Fruit fly (Drosophila melanogaster) whole organism, embryonic: ENCODE measurements around the gene Nup98-96.

ENCODE experiments used
- Blimp-1 ChIP-seq: fragments of 200-800 bp; sonication (Bioruptor generic); optimal IDR thresholded peaks from 3 replicates; lab custom pipeline; 2018; ENCODE audit warnings: missing biosample characterization, missing genetic modification characterization, mild to moderate bottlenecking, moderate library complexity, missing genetic modification reagents
- CG11247 ChIP-seq: fragments of 200-800 bp; sonication (Bioruptor generic); IDR thresholded peaks from 2 replicates; pipeline ENCODE4 v1.3.6; 2022; ENCODE audit warnings: missing biosample characterization, missing genetic modification characterization
- CG13775 ChIP-seq: fragments of 200-800 bp; sonication (Bioruptor generic); optimal IDR thresholded peaks from 3 replicates; lab custom pipeline; 2017; ENCODE audit warnings: missing biosample characterization, mild to moderate bottlenecking, missing genetic modification characterization
- CG18011 ChIP-seq: fragments of 200-800 bp; sonication (Bioruptor generic); optimal IDR thresholded peaks from 2 replicates; lab custom pipeline; 2017; ENCODE audit warnings: missing biosample characterization, missing genetic modification characterization, mild to moderate bottlenecking, moderate library complexity, missing genotype
- CG3065 ChIP-seq: fragments of 200-800 bp; sonication (Bioruptor generic); optimal IDR thresholded peaks from 2 replicates; lab custom pipeline; 2016; ENCODE audit warnings: missing biosample characterization, missing genetic modification characterization
- CG3838 ChIP-seq: fragments of 200-800 bp; sonication (Bioruptor generic); optimal IDR thresholded peaks from 3 replicates; lab custom pipeline; 2016; ENCODE audit warnings: missing biosample characterization, missing genetic modification characterization
- CG42726 ChIP-seq: fragments of 200-800 bp; sonication (Bioruptor generic); IDR thresholded peaks from 2 replicates; pipeline ENCODE4 v1.3.6; 2022; ENCODE audit warnings: missing biosample characterization, missing genetic modification characterization; ENCODE audit not compliant: partially characterized antibody
- CG4854 ChIP-seq: fragments of 200-800 bp; sonication (Bioruptor generic); optimal IDR thresholded peaks from 2 replicates; lab custom pipeline; 2016; ENCODE audit warnings: missing biosample characterization, missing genetic modification characterization, inconsistent platforms
- CG6175 ChIP-seq: fragments of 200-800 bp; sonication (Bioruptor generic); IDR thresholded peaks from 3 replicates; pipeline ENCODE4 v1.3.6; 2022; ENCODE audit warnings: missing biosample characterization, missing genetic modification characterization
- CG6254 ChIP-seq: fragments of 200-800 bp; sonication (Bioruptor generic); optimal IDR thresholded peaks from 3 replicates; lab custom pipeline; 2017; ENCODE audit warnings: mild to moderate bottlenecking, missing biosample characterization, missing genetic modification reagents, missing genetic modification characterization
- CG6272 ChIP-seq: fragments of 200-800 bp; sonication (Bioruptor generic); IDR thresholded peaks from 2 replicates; pipeline ENCODE4 v1.3.6; 2022; ENCODE audit warnings: missing biosample characterization, missing genetic modification characterization
- CG9437 ChIP-seq: fragments of 200-800 bp; sonication (Bioruptor generic); optimal IDR thresholded peaks from 2 replicates; lab custom pipeline; 2018; ENCODE audit warnings: missing biosample characterization, mild to moderate bottlenecking, missing genetic modification characterization
- CHES-1-like ChIP-seq: fragments of 200-800 bp; sonication (Bioruptor generic); optimal IDR thresholded peaks from 2 replicates; lab custom pipeline; 2016; ENCODE audit warnings: missing biosample characterization, missing genetic modification characterization
- D19B ChIP-seq: fragments of 200-800 bp; sonication (Bioruptor generic); optimal IDR thresholded peaks from 2 replicates; lab custom pipeline; 2017; ENCODE audit warnings: missing biosample characterization, mild to moderate bottlenecking, missing genetic modification characterization
- Deaf1 ChIP-seq: fragments of 200-800 bp; optimal IDR thresholded peaks from 3 replicates; lab custom pipeline; 2019; ENCODE audit warnings: missing biosample characterization, mild to moderate bottlenecking, missing genetic modification characterization, moderate library complexity
- Dll ChIP-seq: fragments of 200-800 bp; sonication (Bioruptor generic); IDR thresholded peaks from 4 replicates; pipeline ENCODE4 v1.3.6; 2022; ENCODE audit warnings: missing biosample characterization, missing genetic modification characterization; ENCODE audit not compliant: partially characterized antibody
- Eip74EF ChIP-seq, 2 experiments: fragments of 200-800 bp in 1 of 2; fragments of >200 bp in 1 of 2; sonication (Bioruptor generic) in 1 of 2; optimal IDR thresholded peaks; 2 replicates each; lab custom pipeline; 2017 to 2019; ENCODE audit warnings: missing biosample characterization in 2 of 2, missing genetic modification characterization in 2 of 2, mild to moderate bottlenecking in 1 of 2, moderate library complexity in 1 of 2
- HLH4C ChIP-seq: fragments of 200-800 bp; sonication (Bioruptor generic); IDR thresholded peaks from 3 replicates; pipeline ENCODE4 v1.3.6; 2022; ENCODE audit warnings: missing biosample characterization, missing genetic modification characterization; ENCODE audit not compliant: partially characterized antibody
- Hr3 ChIP-seq: fragments of 200-800 bp; sonication (Bioruptor generic); optimal IDR thresholded peaks from 3 replicates; lab custom pipeline; 2016; ENCODE audit warnings: missing biosample characterization, missing genetic modification characterization
- Hsf ChIP-seq: fragments of 200-800 bp; sonication (Bioruptor generic); optimal IDR thresholded peaks from 3 replicates; lab custom pipeline; 2016; ENCODE audit warnings: missing biosample characterization, missing genetic modification characterization
- Lim3 ChIP-seq: fragments of 200-800 bp; sonication (Bioruptor generic); IDR thresholded peaks from 2 replicates; pipeline ENCODE4 v1.3.6; 2022; ENCODE audit warnings: missing biosample characterization, missing genetic modification characterization
- Lpt ChIP-seq: fragments of >200 bp; optimal IDR thresholded peaks from 2 replicates; lab custom pipeline; 2018; ENCODE audit warnings: missing biosample characterization, missing genetic modification characterization
- MBD-R2 ChIP-seq: fragments of 200-800 bp; sonication (Bioruptor generic); IDR thresholded peaks from 2 replicates; pipeline ENCODE4 v1.3.6; 2022; ENCODE audit warnings: missing biosample characterization, missing genetic modification characterization
- Max ChIP-seq: fragments of 200-800 bp; sonication (Bioruptor generic); optimal IDR thresholded peaks from 2 replicates; lab custom pipeline; 2016; ENCODE audit warnings: missing biosample characterization, mild to moderate bottlenecking, missing genetic modification characterization
- Myb ChIP-seq: fragments of 200-800 bp; sonication (Bioruptor generic); optimal IDR thresholded peaks from 2 replicates; lab custom pipeline; 2016; ENCODE audit warnings: missing biosample characterization, missing genetic modification characterization
- Ravus ChIP-seq: fragments of 200-800 bp; sonication (Bioruptor generic); IDR thresholded peaks from 2 replicates; pipeline ENCODE4 v1.3.6; 2022; ENCODE audit warnings: missing biosample characterization, missing genetic modification characterization
- Rfx ChIP-seq: fragments of 200-800 bp; sonication (Bioruptor generic); IDR thresholded peaks from 2 replicates; pipeline ENCODE4 v1.3.6; 2022; ENCODE audit warnings: missing biosample characterization, missing genetic modification characterization
- Sox100B ChIP-seq: fragments of 200-800 bp; sonication (Bioruptor generic); optimal IDR thresholded peaks from 3 replicates; lab custom pipeline; 2018; ENCODE audit warnings: missing biosample characterization, mild to moderate bottlenecking, missing genetic modification characterization
- Spps ChIP-seq: fragments of 200-800 bp; sonication (Bioruptor generic); optimal IDR thresholded peaks from 2 replicates; lab custom pipeline; 2018; ENCODE audit warnings: missing biosample characterization, mild to moderate bottlenecking, missing genetic modification characterization
- ato ChIP-seq: fragments of 200-800 bp; sonication (Bioruptor generic); IDR thresholded peaks from 2 replicates; pipeline ENCODE4 v1.3.6; 2022; ENCODE audit warnings: missing biosample characterization, missing genetic modification characterization; ENCODE audit not compliant: partially characterized antibody
- bowl ChIP-seq: fragments of 200-800 bp; sonication (Bioruptor generic); IDR thresholded peaks from 2 replicates; pipeline ENCODE4 v1.3.6; 2022; ENCODE audit warnings: missing biosample characterization, missing genetic modification characterization
- chinmo ChIP-seq: fragments of 200-800 bp; sonication (Bioruptor generic); IDR thresholded peaks from 4 replicates; pipeline ENCODE4 v1.3.6; 2022; ENCODE audit warnings: missing biosample characterization, missing genetic modification characterization; ENCODE audit not compliant: partially characterized antibody
- corto ChIP-seq: fragments of 200-800 bp; sonication (Bioruptor generic); optimal IDR thresholded peaks from 2 replicates; lab custom pipeline; 2016; ENCODE audit warnings: missing biosample characterization, mild to moderate bottlenecking, missing genetic modification characterization, moderate library complexity
- dati ChIP-seq: fragments of 200-800 bp; sonication (Bioruptor generic); IDR thresholded peaks from 2 replicates; pipeline ENCODE4 v1.3.6; 2022; ENCODE audit warnings: missing biosample characterization, missing genetic modification characterization
- esg ChIP-seq: fragments of 200-800 bp; sonication (Bioruptor generic); conservative IDR thresholded peaks from 2 replicates; pipeline ENCODE4 v1.3.6; 2022; ENCODE audit warnings: missing biosample characterization, missing genetic modification characterization
- hth ChIP-seq: fragments of >200 bp; optimal IDR thresholded peaks from 2 replicates; lab custom pipeline; 2017; ENCODE audit warnings: inconsistent platforms
- lilli ChIP-seq: fragments of 200-800 bp; sonication (Bioruptor generic); optimal IDR thresholded peaks from 3 replicates; lab custom pipeline; 2016; ENCODE audit warnings: missing biosample characterization, missing genetic modification characterization
- pan ChIP-seq, 4 experiments: fragments of >200 bp in 3 of 4; fragments of 200-800 bp in 1 of 4; sonication (Bioruptor generic) in 1 of 4; optimal IDR thresholded peaks in 3 of 4; IDR thresholded peaks in 1 of 4; 2 replicates each; pipeline versions ENCODE4 v1.3.6 to Lab custom; 2017 to 2022; ENCODE audit warnings: missing biosample characterization in 2 of 4, missing genetic modification characterization in 2 of 4, mixed read lengths in 1 of 4
- row ChIP-seq: fragments of 200-800 bp; sonication (Bioruptor generic); IDR thresholded peaks from 3 replicates; pipeline ENCODE4 v1.3.6; 2022; ENCODE audit warnings: missing biosample characterization, missing genetic modification characterization
- salm ChIP-seq: fragments of 200-800 bp; sonication (Bioruptor generic); optimal IDR thresholded peaks from 2 replicates; lab custom pipeline; 2018; ENCODE audit warnings: missing biosample characterization, mild to moderate bottlenecking, missing genetic modification characterization
- sob ChIP-seq: fragments of 200-800 bp; sonication (Bioruptor generic); IDR thresholded peaks from 2 replicates; pipeline ENCODE4 v1.3.6; 2022; ENCODE audit warnings: missing biosample characterization, missing genetic modification characterization
- tx ChIP-seq: fragments of 200-800 bp; sonication (Bioruptor generic); optimal IDR thresholded peaks from 2 replicates; lab custom pipeline; 2016; ENCODE audit warnings: missing biosample characterization, missing genetic modification characterization

Gene Nup98-96

dm6 chr3R:23818879-23819408, 37.5 kb upstream of the Nup98-96 start, which contains the start of the genes CG33111 and eIF4G2 (continued):
- TF ChIP-seq CG6254 (GFP tag; lab: Kevin White, UChicago) (no peak), CG11247 (GFP tag; lab: Robert Waterston, UW) (no peak), hth (lab: Kevin White, UChicago) (no peak), CG9437 (GFP tag; lab: Kevin White, UChicago) (no peak), Max (GFP tag; lab: Kevin White, UChicago) (no peak), Blimp-1 (peak; percentile 21), salm (tag; lab: Kevin White, UChicago) (no peak), CHES-1-like (GFP tag; lab: Kevin White, UChicago) (peak; percentile 62), MBD-R2 (GFP tag; lab: Robert Waterston, UW) (peak; percentile 44), chinmo (GFP tag; lab: Robert Waterston, UW) (peak; percentile 94; the same call in 3 of the 4 replicates), row (peak; percentile 37; the same call in 2 of the 3 replicates), Dll (GFP tag; lab: Robert Waterston, UW) (peak; percentile 75), tx (GFP tag; lab: Kevin White, UChicago) (peak; percentile 15), CG18011 (GFP tag; lab: Kevin White, UChicago) (no peak), CG42726 (GFP tag; lab: Robert Waterston, UW) (peak; percentile 91), Hsf (peak; percentile 65), Lpt (GFP tag; lab: Kevin White, UChicago) (no peak), Deaf1 (tag; lab: Kevin White, UChicago) (no peak), esg (GFP tag; lab: Robert Waterston, UW) (no peak), ato (peak; percentile 34; the same call in 1 of the 2 replicates), CG6175 (no peak), pan (optimal IDR thresholded peaks at IDR 0.05; lab: Kevin White, UChicago) (no peak), pan (GFP tag; optimal IDR thresholded peaks at IDR 0.05 in 1 of 2, IDR thresholded peaks at IDR 0.05 in 1 of 2) (no peak), Lim3 (GFP tag; lab: Robert Waterston, UW) (no peak), CG3838 (GFP tag; lab: Kevin White, UChicago) (no peak), lilli (peak; percentile 50), HLH4C (GFP tag; lab: Robert Waterston, UW) (peak; percentile 70), Rfx (GFP tag; lab: Robert Waterston, UW) (peak; percentile 73), CG13775 (GFP tag; lab: Kevin White, UChicago) (no peak), Spps (tag; lab: Kevin White, UChicago) (no peak), corto (GFP tag; lab: Kevin White, UChicago) (no peak), Sox100B (GFP tag; lab: Kevin White, UChicago) (no peak), Hr3 (GFP tag; lab: Kevin White, UChicago) (no peak), Myb (GFP tag; lab: Kevin White, UChicago) (peak; percentile 77), Ravus (no peak), sob (0 out of 2 replicates have a peak, but pooled peaks have one; percentile 13), D19B (GFP tag; lab: Kevin White, UChicago) (no peak), CG4854 (GFP tag; lab: Kevin White, UChicago) (peak; percentile 38), Eip74EF (GFP tag; optimal IDR thresholded peaks at IDR 0.05; lab: Kevin White, UChicago) (peak in 1 of 2 experiments; percentile 38), bowl (no peak), CG3065 (GFP tag; lab: Kevin White, UChicago) (no peak), dati (GFP tag; lab: Robert Waterston, UW) (no peak), CG6272 (peak; percentile 26; the same call in 1 of the 2 replicates)
